Fruit fly (Drosophila melanogaster) whole organism, embryonic: ENCODE results near the gene Osi18.

Experiments
- CG10274 ChIP-seq: fragments of 200-800 bp; sonication (Bioruptor generic); optimal IDR thresholded peaks from 3 replicates; lab custom pipeline; 2017; ENCODE audit warnings: missing biosample characterization, mild to moderate bottlenecking, missing genetic modification characterization
- CG10565 ChIP-seq: fragments of 200-800 bp; sonication (Bioruptor generic); optimal IDR thresholded peaks from 3 replicates; lab custom pipeline; 2016; ENCODE audit warnings: missing biosample characterization, mild to moderate bottlenecking, missing genetic modification characterization
- CG11560 ChIP-seq: fragments of 200-800 bp; sonication (Bioruptor generic); IDR thresholded peaks from 3 replicates; pipeline ENCODE4 v1.3.6; 2022; ENCODE audit warnings: missing biosample characterization, missing genetic modification characterization
- CG11695 ChIP-seq: fragments of 200-800 bp; sonication (Bioruptor generic); IDR thresholded peaks from 3 replicates; pipeline ENCODE4 v1.3.6; 2022; ENCODE audit warnings: missing biosample characterization, missing genetic modification characterization
- CG13894 ChIP-seq: fragments of 200-800 bp; sonication (Bioruptor generic); optimal IDR thresholded peaks from 3 replicates; lab custom pipeline; 2018; ENCODE audit warnings: missing biosample characterization, mild to moderate bottlenecking, missing genetic modification characterization, moderate library complexity
- CG14860 ChIP-seq: fragments of 200-800 bp; sonication (Bioruptor generic); IDR thresholded peaks from 3 replicates; pipeline ENCODE4 v1.3.6; 2022; ENCODE audit warnings: missing biosample characterization, missing genetic modification characterization; ENCODE audit not compliant: partially characterized antibody
- CG15514 ChIP-seq: fragments of 200-800 bp; sonication (Bioruptor generic); optimal IDR thresholded peaks from 3 replicates; lab custom pipeline; 2017; ENCODE audit warnings: missing biosample characterization, missing genetic modification characterization, mild to moderate bottlenecking, moderate library complexity, missing genetic modification reagents
- CG17361 ChIP-seq: fragments of 200-800 bp; sonication (Bioruptor generic); IDR thresholded peaks from 3 replicates; pipeline ENCODE4 v1.3.6; 2022; ENCODE audit warnings: missing biosample characterization, missing genetic modification characterization
- CG17912 ChIP-seq: fragments of 200-800 bp; sonication (Bioruptor generic); optimal IDR thresholded peaks from 2 replicates; lab custom pipeline; 2018; ENCODE audit warnings: missing biosample characterization, mild to moderate bottlenecking, missing genetic modification characterization
- CG18011 ChIP-seq: fragments of 200-800 bp; sonication (Bioruptor generic); optimal IDR thresholded peaks from 2 replicates; lab custom pipeline; 2017; ENCODE audit warnings: missing biosample characterization, missing genetic modification characterization, mild to moderate bottlenecking, moderate library complexity, missing genotype
- CG2202 ChIP-seq: fragments of 200-800 bp; sonication (Bioruptor generic); optimal IDR thresholded peaks from 2 replicates; lab custom pipeline; 2018; ENCODE audit warnings: missing biosample characterization, mild to moderate bottlenecking, missing genetic modification characterization
- CG2889 ChIP-seq: fragments of 200-800 bp; sonication (Bioruptor generic); IDR thresholded peaks from 3 replicates; pipeline ENCODE4 v1.3.6; 2022; ENCODE audit warnings: missing biosample characterization, missing genetic modification characterization
- CG33557 ChIP-seq: fragments of 200-800 bp; sonication (Bioruptor generic); optimal IDR thresholded peaks from 2 replicates; lab custom pipeline; 2019; ENCODE audit warnings: missing biosample characterization, mild to moderate bottlenecking, missing genetic modification characterization, moderate library complexity
- CG3407 ChIP-seq: fragments of 200-800 bp; sonication (Bioruptor generic); optimal IDR thresholded peaks from 2 replicates; lab custom pipeline; 2018; ENCODE audit warnings: missing biosample characterization, mild to moderate bottlenecking, missing genetic modification characterization
- CG5953 ChIP-seq: fragments of 200-800 bp; sonication (Bioruptor generic); IDR thresholded peaks from 2 replicates; pipeline ENCODE4 v1.3.6; 2022; ENCODE audit warnings: missing biosample characterization, missing genetic modification characterization
- CG6272 ChIP-seq: fragments of 200-800 bp; sonication (Bioruptor generic); IDR thresholded peaks from 2 replicates; pipeline ENCODE4 v1.3.6; 2022; ENCODE audit warnings: missing biosample characterization, missing genetic modification characterization
- CG7372 ChIP-seq: fragments of 200-800 bp; sonication (Bioruptor generic); IDR thresholded peaks from 2 replicates; pipeline ENCODE4 v1.3.6; 2022; ENCODE audit warnings: missing biosample characterization, missing genetic modification characterization
- CG8359 ChIP-seq: fragments of 200-800 bp; sonication (Bioruptor generic); optimal IDR thresholded peaks from 2 replicates; lab custom pipeline; 2017; ENCODE audit warnings: missing biosample characterization, mild to moderate bottlenecking, missing genetic modification characterization, borderline replicate concordance
- CG9727 ChIP-seq: fragments of 200-800 bp; sonication (Bioruptor generic); optimal IDR thresholded peaks from 3 replicates; lab custom pipeline; 2017; ENCODE audit warnings: missing biosample characterization, mild to moderate bottlenecking, missing genetic modification characterization
- CG9932 ChIP-seq: fragments of 200-800 bp; sonication (Bioruptor generic); IDR thresholded peaks from 2 replicates; pipeline ENCODE4 v1.3.6; 2022; ENCODE audit warnings: missing biosample characterization, missing genetic modification characterization
- Chrac-16 ChIP-seq: fragments of 200-800 bp; sonication (Bioruptor generic); optimal IDR thresholded peaks from 3 replicates; lab custom pipeline; 2016; ENCODE audit warnings: missing biosample characterization, missing genetic modification characterization
- Dek ChIP-seq: fragments of 200-800 bp; sonication (Bioruptor generic); optimal IDR thresholded peaks from 3 replicates; lab custom pipeline; 2019; ENCODE audit warnings: missing biosample characterization, mild to moderate bottlenecking, missing genetic modification characterization, moderate library complexity
- Dip2 ChIP-seq: fragments of 200-800 bp; sonication (Bioruptor generic); IDR thresholded peaks from 2 replicates; pipeline ENCODE4 v1.3.6; 2022; ENCODE audit warnings: missing biosample characterization, missing genetic modification characterization
- Dref ChIP-seq: fragments of 200-800 bp; sonication (Bioruptor generic); IDR thresholded peaks from 2 replicates; pipeline ENCODE4 v1.3.6; 2022; ENCODE audit warnings: missing biosample characterization, missing genetic modification characterization
- HmgD ChIP-seq: fragments of 200-800 bp; sonication (Bioruptor generic); optimal IDR thresholded peaks from 3 replicates; lab custom pipeline; 2016; ENCODE audit warnings: missing biosample characterization, missing genetic modification characterization
- Hr3 ChIP-seq: fragments of 200-800 bp; sonication (Bioruptor generic); optimal IDR thresholded peaks from 3 replicates; lab custom pipeline; 2016; ENCODE audit warnings: missing biosample characterization, missing genetic modification characterization
- Myb ChIP-seq: fragments of 200-800 bp; sonication (Bioruptor generic); optimal IDR thresholded peaks from 2 replicates; lab custom pipeline; 2016; ENCODE audit warnings: missing biosample characterization, missing genetic modification characterization
- NK7.1 ChIP-seq: fragments of 200-800 bp; sonication (Bioruptor generic); optimal IDR thresholded peaks from 3 replicates; lab custom pipeline; 2016; ENCODE audit warnings: missing biosample characterization, missing genetic modification characterization
- Oli ChIP-seq: fragments of 200-800 bp; sonication (Bioruptor generic); optimal IDR thresholded peaks from 2 replicates; lab custom pipeline; 2018; ENCODE audit warnings: missing biosample characterization, mild to moderate bottlenecking, missing genetic modification characterization, moderate library complexity
- Pdp1 ChIP-seq, 2 experiments: fragments of 200-800 bp; sonication (Bioruptor generic); optimal IDR thresholded peaks; 3 replicates each; lab custom pipeline; 2016; ENCODE audit warnings: missing biosample characterization in 2 of 2, missing genetic modification characterization in 2 of 2, mild to moderate bottlenecking in 1 of 2, moderate library complexity in 1 of 2
- Xbp1 ChIP-seq: fragments of 200-800 bp; sonication (Bioruptor generic); optimal IDR thresholded peaks from 3 replicates; lab custom pipeline; 2016; ENCODE audit warnings: missing biosample characterization, mild to moderate bottlenecking, missing genetic modification characterization
- ac ChIP-seq: fragments of 200-800 bp; sonication (Bioruptor generic); optimal IDR thresholded peaks from 3 replicates; lab custom pipeline; 2017; ENCODE audit warnings: missing biosample characterization, mild to moderate bottlenecking, missing genetic modification characterization
- ap ChIP-seq: fragments of 200-800 bp; sonication (Bioruptor generic); IDR thresholded peaks from 2 replicates; pipeline ENCODE4 v1.3.6; 2022; ENCODE audit warnings: missing biosample characterization, missing genetic modification characterization
- chif ChIP-seq, 2 experiments: fragments of 200-800 bp; sonication (Bioruptor generic); optimal IDR thresholded peaks; 3 replicates each; lab custom pipeline; 2016; ENCODE audit warnings: missing biosample characterization in 2 of 2, missing genetic modification characterization in 2 of 2
- danr ChIP-seq: fragments of 200-800 bp; sonication (Bioruptor generic); IDR thresholded peaks from 2 replicates; pipeline ENCODE4 v1.3.6; 2022; ENCODE audit warnings: missing biosample characterization, missing genetic modification characterization
- dmrt99B ChIP-seq: fragments of 200-800 bp; sonication (Bioruptor generic); optimal IDR thresholded peaks from 2 replicates; lab custom pipeline; 2018; ENCODE audit warnings: missing biosample characterization, mild to moderate bottlenecking, missing genetic modification characterization, moderate library complexity
- en ChIP-seq: fragments of 200-800 bp; sonication (Bioruptor generic); optimal IDR thresholded peaks from 2 replicates; lab custom pipeline; 2016; ENCODE audit warnings: missing biosample characterization, missing genetic modification characterization
- gfzf ChIP-seq: fragments of 200-800 bp; sonication (Bioruptor generic); optimal IDR thresholded peaks from 2 replicates; lab custom pipeline; 2016; ENCODE audit warnings: missing biosample characterization, mild to moderate bottlenecking, missing genetic modification characterization, moderate library complexity
- gsb-n ChIP-seq: fragments of 200-800 bp; sonication (Bioruptor generic); optimal IDR thresholded peaks from 3 replicates; lab custom pipeline; 2018; ENCODE audit warnings: missing biosample characterization, mild to moderate bottlenecking, missing genetic modification characterization
- ind ChIP-seq: fragments of 200-800 bp; sonication (Bioruptor generic); optimal IDR thresholded peaks from 3 replicates; lab custom pipeline; 2016; ENCODE audit warnings: missing biosample characterization, missing genetic modification characterization
- luna ChIP-seq: fragments of 200-800 bp; sonication (Bioruptor generic); optimal IDR thresholded peaks from 2 replicates; lab custom pipeline; 2016; ENCODE audit warnings: missing biosample characterization, missing genetic modification characterization
- maf-S ChIP-seq: fragments of 200-800 bp; sonication (Bioruptor generic); optimal IDR thresholded peaks from 2 replicates; lab custom pipeline; 2016; ENCODE audit warnings: missing biosample characterization, missing genetic modification characterization
- nerfin-1 ChIP-seq: fragments of 200-800 bp; sonication (Bioruptor generic); optimal IDR thresholded peaks from 3 replicates; lab custom pipeline; 2019; ENCODE audit warnings: missing biosample characterization, mild to moderate bottlenecking, missing genetic modification characterization, moderate library complexity
- pnt ChIP-seq: fragments of 200-800 bp; sonication (Bioruptor generic); optimal IDR thresholded peaks from 3 replicates; lab custom pipeline; 2016; ENCODE audit warnings: missing biosample characterization, missing genetic modification characterization
- pzg ChIP-seq: fragments of 200-800 bp; sonication (Bioruptor generic); optimal IDR thresholded peaks from 3 replicates; lab custom pipeline; 2018; ENCODE audit warnings: missing biosample characterization, mild to moderate bottlenecking, missing genetic modification characterization, moderate library complexity
- salm ChIP-seq: fragments of 200-800 bp; sonication (Bioruptor generic); optimal IDR thresholded peaks from 2 replicates; lab custom pipeline; 2018; ENCODE audit warnings: missing biosample characterization, mild to moderate bottlenecking, missing genetic modification characterization
- sob ChIP-seq: fragments of 200-800 bp; sonication (Bioruptor generic); IDR thresholded peaks from 2 replicates; pipeline ENCODE4 v1.3.6; 2022; ENCODE audit warnings: missing biosample characterization, missing genetic modification characterization
- sug ChIP-seq: fragments of 200-800 bp; optimal IDR thresholded peaks from 2 replicates; lab custom pipeline; 2019; ENCODE audit warnings: missing biosample characterization, mild to moderate bottlenecking, missing genetic modification characterization, moderate library complexity
- tap ChIP-seq: fragments of 200-800 bp; optimal IDR thresholded peaks from 3 replicates; lab custom pipeline; 2019; ENCODE audit warnings: missing biosample characterization, mild to moderate bottlenecking, missing genetic modification characterization, moderate library complexity
- tna ChIP-seq: fragments of 200-800 bp; sonication (Bioruptor generic); IDR thresholded peaks from 2 replicates; pipeline ENCODE4 v1.3.6; 2022; ENCODE audit warnings: missing biosample characterization, missing genetic modification characterization; ENCODE audit not compliant: partially characterized antibody
- vnd ChIP-seq: fragments of 200-800 bp; sonication (Bioruptor generic); IDR thresholded peaks from 3 replicates; pipeline ENCODE4 v1.3.6; 2022; ENCODE audit warnings: missing biosample characterization, missing genetic modification characterization; ENCODE audit not compliant: partially characterized antibody
- zfh1 ChIP-seq: fragments of 200-800 bp; sonication (Bioruptor generic); IDR thresholded peaks from 3 replicates; pipeline ENCODE4 v1.3.6; 2022; ENCODE audit warnings: missing biosample characterization, missing genetic modification characterization

Gene Osi18

DNA sequence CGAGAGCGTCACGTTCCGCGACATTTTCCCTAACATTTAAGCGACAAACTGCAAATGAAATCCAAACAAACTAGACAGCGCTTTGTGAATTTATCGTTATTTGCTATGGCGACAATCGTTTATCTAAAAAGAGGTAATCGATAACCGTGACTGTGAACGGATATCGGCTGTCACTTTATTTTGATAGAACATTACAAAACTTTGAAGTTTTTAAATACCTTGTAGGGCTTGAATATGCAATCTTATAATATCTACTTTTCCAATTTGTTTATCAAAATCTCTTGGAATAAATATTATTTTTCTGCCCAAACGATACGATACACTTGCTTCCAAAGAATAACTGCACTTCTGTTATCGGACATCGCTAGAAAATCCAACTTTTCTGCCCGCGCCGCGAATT lies 50.1 kb downstream of the Osi18 start, which contains the start of the genes CG1024 and TfIIFalpha (continued):
- TF ChIP-seq CG6272: no peak
- no peak for TF ChIP-seq CG17912 (GFP tag; lab: Kevin White, UChicago)
- peak; percentile 95 for TF ChIP-seq CG14860 (GFP tag; lab: Robert Waterston, UW)
- TF ChIP-seq CG11695: no peak
- TF ChIP-seq Xbp1: peak; percentile 3
- TF ChIP-seq ap (GFP tag; lab: Robert Waterston, UW): no peak
- no peak for TF ChIP-seq CG2889
- no peak for TF ChIP-seq Oli (tag; lab: Kevin White, UChicago)
- no peak for TF ChIP-seq CG5953 (GFP tag; lab: Robert Waterston, UW)
- no peak for TF ChIP-seq ac (GFP tag; lab: Kevin White, UChicago)
- TF ChIP-seq gsb-n (tag; lab: Kevin White, UChicago): no peak
- TF ChIP-seq danr (GFP tag; lab: Robert Waterston, UW): no peak
- peak; percentile 78 for TF ChIP-seq Dref
- TF ChIP-seq CG10274 (GFP tag; lab: Kevin White, UChicago): no peak
- no peak for TF ChIP-seq CG9727 (GFP tag; lab: Kevin White, UChicago)
- no peak for TF ChIP-seq NK7.1 (GFP tag; lab: Kevin White, UChicago)
- peak; percentile 35 for TF ChIP-seq sug (tag; lab: Kevin White, UChicago)
- TF ChIP-seq CG10565 (GFP tag; lab: Kevin White, UChicago): no peak
- TF ChIP-seq vnd (GFP tag; lab: Robert Waterston, UW): peak; percentile 84
- no peak for TF ChIP-seq HmgD (GFP tag; lab: Kevin White, UChicago)
- peak; percentile 9 for TF ChIP-seq nerfin-1
- TF ChIP-seq zfh1 (GFP tag; lab: Robert Waterston, UW): no peak
- TF ChIP-seq CG17361 (GFP tag; lab: Robert Waterston, UW): no peak
- TF ChIP-seq CG3407 (GFP tag; lab: Kevin White, UChicago): no peak
- no peak for TF ChIP-seq CG11560 (tag; lab: Robert Waterston, UW)
- no peak for TF ChIP-seq Dek (tag; lab: Kevin White, UChicago)
- TF ChIP-seq gfzf (GFP tag; lab: Kevin White, UChicago): no peak
- no peak for TF ChIP-seq tap
- TF ChIP-seq Myb (GFP tag; lab: Kevin White, UChicago): peak; percentile 39
- TF ChIP-seq en (GFP tag; lab: Kevin White, UChicago): no peak
- TF ChIP-seq tna (GFP tag; lab: Robert Waterston, UW): peak; percentile 89
- no peak for TF ChIP-seq Dip2 (GFP tag; lab: Robert Waterston, UW)
- TF ChIP-seq CG2202 (tag; lab: Kevin White, UChicago): no peak
- 0 out of 2 replicates have a peak, but pooled peaks have one; percentile 31 for TF ChIP-seq sob (GFP tag; lab: Robert Waterston, UW)
- TF ChIP-seq CG15514 (GFP tag; lab: Kevin White, UChicago): no peak
- no peak for TF ChIP-seq chif (GFP tag; optimal IDR thresholded peaks at IDR 0.05; lab: Kevin White, UChicago)
- TF ChIP-seq CG7372 (GFP tag; lab: Robert Waterston, UW): no peak
- no peak for TF ChIP-seq CG9932 (GFP tag; lab: Robert Waterston, UW)
- TF ChIP-seq maf-S (GFP tag; lab: Kevin White, UChicago): no peak
- TF ChIP-seq pzg (GFP tag; lab: Kevin White, UChicago): peak; percentile 52
- no peak for TF ChIP-seq CG8359 (GFP tag; lab: Kevin White, UChicago)
- no peak for TF ChIP-seq ind (GFP tag; lab: Kevin White, UChicago)
- no peak for TF ChIP-seq Pdp1 (GFP tag; optimal IDR thresholded peaks at IDR 0.05; lab: Kevin White, UChicago)
- no peak for TF ChIP-seq salm (tag; lab: Kevin White, UChicago)
- no peak for TF ChIP-seq pnt (GFP tag; lab: Kevin White, UChicago)
- peak; percentile 1 for TF ChIP-seq CG33557
- TF ChIP-seq dmrt99B: no peak
- no peak for TF ChIP-seq Chrac-16 (GFP tag; lab: Kevin White, UChicago)
- TF ChIP-seq Hr3 (GFP tag; lab: Kevin White, UChicago): no peak
- TF ChIP-seq luna (GFP tag; lab: Kevin White, UChicago): no peak
- no peak for TF ChIP-seq CG18011 (GFP tag; lab: Kevin White, UChicago)
- TF ChIP-seq CG13894 (tag; lab: Kevin White, UChicago): no peak
